Worm (Caenorhabditis elegans) whole organism, L2 larva: ENCODE measurements around the gene nspc-3.

ENCODE experiments used
- ama-1 ChIP-seq: fragments of 150-350 bp; optimal IDR thresholded peaks from 2 replicates; lab custom pipeline; 2018; ENCODE audit warnings: inconsistent platforms
- ceh-16 ChIP-seq: fragments of 150-350 bp; optimal IDR thresholded peaks from 2 replicates; lab custom pipeline; 2014; ENCODE audit warnings: missing biosample characterization, missing genetic modification characterization
- mdl-1 ChIP-seq, 2 experiments: fragments of 150-350 bp in 1 of 2; sonication (generic microtip) in 1 of 2; optimal IDR thresholded peaks; 2 replicates each; lab custom pipeline; 2017; ENCODE audit warnings: missing biosample characterization in 2 of 2, missing genetic modification characterization in 2 of 2
- nhr-77 ChIP-seq: fragments of 150-350 bp; optimal IDR thresholded peaks from 2 replicates; lab custom pipeline; 2014; ENCODE audit warnings: missing biosample characterization, missing genetic modification characterization

ce11 chrX:8500922-8501321, 36.0 kb upstream of the nspc-3 start, which contains the start of gene grd-4:
- TF ChIP-seq mdl-1 (tag; optimal IDR thresholded peaks at IDR 0.05; lab: Kevin White, UChicago) (no peak), nhr-77 (tag; lab: Kevin White, UChicago) (no peak), ceh-16 (tag; lab: Kevin White, UChicago) (no peak), ama-1 (no peak)
